Worm (Caenorhabditis elegans) whole organism, mixed stage, embryonic: ENCODE measurements around the gene srd-21.

Experiments
- M03D4.4 ChIP-seq: sonication (generic microtip); optimal IDR thresholded peaks from 2 replicates; lab custom pipeline; 2017; ENCODE audit warnings: mild to moderate bottlenecking, missing genetic modification characterization, missing compliant biosample characterization
- bed-3 ChIP-seq: fragments of 200-800 bp; sonication (Bioruptor generic); optimal IDR thresholded peaks from 3 replicates; lab custom pipeline; 2018; ENCODE audit warnings: mild to moderate bottlenecking, missing genetic modification characterization, moderate library complexity, missing compliant biosample characterization
- blmp-1 ChIP-seq: fragments of 150-350 bp; optimal IDR thresholded peaks from 2 replicates; lab custom pipeline; 2014; ENCODE audit warnings: missing biosample characterization, missing genetic modification characterization
- ceh-39 ChIP-seq: fragments of 150-350 bp; optimal IDR thresholded peaks from 2 replicates; lab custom pipeline; 2014; ENCODE audit warnings: missing biosample characterization, missing genetic modification characterization
- ceh-43 ChIP-seq: fragments of 200-800 bp; sonication (Bioruptor generic); optimal IDR thresholded peaks from 2 replicates; lab custom pipeline; 2018; ENCODE audit warnings: mild to moderate bottlenecking, missing genetic modification characterization, moderate library complexity, missing compliant biosample characterization
- ceh-83 ChIP-seq: fragments of 200-800 bp; sonication (Bioruptor generic); optimal IDR thresholded peaks from 2 replicates; lab custom pipeline; 2018; ENCODE audit warnings: mild to moderate bottlenecking, missing genetic modification characterization, missing compliant biosample characterization
- ces-1 ChIP-seq: fragments of 150-350 bp; optimal IDR thresholded peaks from 2 replicates; lab custom pipeline; 2014; ENCODE audit warnings: missing biosample characterization, missing genetic modification reagents, missing genetic modification characterization
- cnd-1 ChIP-seq: fragments of 200-800 bp; sonication (Bioruptor generic); optimal IDR thresholded peaks from 2 replicates; lab custom pipeline; 2018; ENCODE audit warnings: mild to moderate bottlenecking, missing genetic modification characterization, missing compliant biosample characterization
- drap-1 ChIP-seq: fragments of 200-800 bp; sonication (Bioruptor generic); optimal IDR thresholded peaks from 3 replicates; lab custom pipeline; 2018; ENCODE audit warnings: mild to moderate bottlenecking, missing genetic modification characterization, missing compliant biosample characterization
- elt-1 ChIP-seq: sonication (generic microtip); optimal IDR thresholded peaks from 2 replicates; lab custom pipeline; 2017; ENCODE audit warnings: missing genetic modification characterization, mild to moderate bottlenecking, missing compliant biosample characterization, antibody characterized with exemption, moderate library complexity, borderline replicate concordance; ENCODE audit not compliant: insufficient read depth
- elt-3 ChIP-seq: fragments of 150-350 bp; optimal IDR thresholded peaks from 2 replicates; lab custom pipeline; 2014; ENCODE audit warnings: missing biosample characterization, missing genetic modification characterization
- flh-1 ChIP-seq: fragments of 200-800 bp; sonication (Bioruptor generic); optimal IDR thresholded peaks from 2 replicates; lab custom pipeline; 2018; ENCODE audit warnings: mild to moderate bottlenecking, missing genetic modification characterization, moderate library complexity, missing compliant biosample characterization
- ham-2 ChIP-seq: fragments of 200-800 bp; sonication (Bioruptor generic); optimal IDR thresholded peaks from 2 replicates; lab custom pipeline; 2018; ENCODE audit warnings: mild to moderate bottlenecking, missing genetic modification characterization, missing compliant biosample characterization
- hlh-1 ChIP-seq: fragments of 150-350 bp; optimal IDR thresholded peaks from 2 replicates; lab custom pipeline; 2014; ENCODE audit warnings: missing biosample characterization, missing genetic modification reagents, missing genetic modification characterization
- lin-13 ChIP-seq: fragments of 150-350 bp; optimal IDR thresholded peaks from 2 replicates; lab custom pipeline; 2014; ENCODE audit warnings: missing biosample characterization, missing genetic modification characterization
- lsy-2 ChIP-seq: fragments of 150-350 bp; optimal IDR thresholded peaks from 2 replicates; lab custom pipeline; 2014; ENCODE audit warnings: missing biosample characterization, missing genetic modification characterization
- mab-5 ChIP-seq: fragments of 150-350 bp; optimal IDR thresholded peaks from 2 replicates; lab custom pipeline; 2014; ENCODE audit warnings: missing biosample characterization, missing genetic modification characterization
- mep-1 ChIP-seq: fragments of 150-350 bp; optimal IDR thresholded peaks from 2 replicates; lab custom pipeline; 2017; ENCODE audit warnings: missing biosample characterization, missing genetic modification reagents, missing genetic modification characterization, inconsistent platforms
- mls-2 ChIP-seq: sonication (generic microtip); optimal IDR thresholded peaks from 2 replicates; lab custom pipeline; 2016; ENCODE audit warnings: mild to moderate bottlenecking, missing genetic modification characterization, moderate library complexity, missing compliant biosample characterization
- nhr-2 ChIP-seq: fragments of 150-350 bp; optimal IDR thresholded peaks from 2 replicates; lab custom pipeline; 2014; ENCODE audit warnings: missing biosample characterization, missing genetic modification characterization
- nhr-237 ChIP-seq: fragments of 150-350 bp; optimal IDR thresholded peaks from 2 replicates; lab custom pipeline; 2014; ENCODE audit warnings: missing biosample characterization, missing genetic modification characterization
- nhr-28 ChIP-seq: fragments of 150-350 bp; optimal IDR thresholded peaks from 2 replicates; lab custom pipeline; 2014; ENCODE audit warnings: missing biosample characterization, missing genetic modification characterization
- nhr-76 ChIP-seq: sonication (generic microtip); optimal IDR thresholded peaks from 2 replicates; lab custom pipeline; 2017; ENCODE audit warnings: missing biosample characterization, missing genetic modification characterization
- pha-4 ChIP-seq: fragments of 150-350 bp; optimal IDR thresholded peaks from 2 replicates; lab custom pipeline; 2018; ENCODE audit warnings: missing biosample characterization, missing genetic modification reagents, missing genetic modification characterization
- sem-2 ChIP-seq: fragments of 200-800 bp; sonication (Bioruptor generic); optimal IDR thresholded peaks from 2 replicates; lab custom pipeline; 2018; ENCODE audit warnings: mild to moderate bottlenecking, missing genetic modification characterization, missing compliant biosample characterization
- snpc-4 ChIP-seq: fragments of 150-350 bp; optimal IDR thresholded peaks from 2 replicates; lab custom pipeline; 2014; ENCODE audit warnings: missing biosample characterization, missing genetic modification characterization
- tbx-8 ChIP-seq: fragments of 200-800 bp; sonication (Bioruptor generic); optimal IDR thresholded peaks from 2 replicates; lab custom pipeline; 2018; ENCODE audit warnings: mild to moderate bottlenecking, missing genetic modification characterization, moderate library complexity, missing compliant biosample characterization
- unc-120 ChIP-seq: sonication (generic microtip); optimal IDR thresholded peaks from 2 replicates; lab custom pipeline; 2017; ENCODE audit warnings: missing genetic modification characterization, missing compliant biosample characterization; ENCODE audit not compliant: poor library complexity, severe bottlenecking
- unc-39 ChIP-seq: fragments of 150-350 bp; optimal IDR thresholded peaks from 2 replicates; lab custom pipeline; 2014; ENCODE audit warnings: missing biosample characterization, missing genetic modification characterization
- unc-62 ChIP-seq: fragments of 150-350 bp; optimal IDR thresholded peaks from 2 replicates; lab custom pipeline; 2014; ENCODE audit warnings: missing biosample characterization, missing genetic modification reagents, missing genetic modification characterization
- zip-8 ChIP-seq: fragments of 150-350 bp; optimal IDR thresholded peaks from 2 replicates; lab custom pipeline; 2014; ENCODE audit warnings: missing biosample characterization, missing genetic modification characterization
- ztf-11 ChIP-seq: fragments of 150-350 bp; optimal IDR thresholded peaks from 2 replicates; lab custom pipeline; 2014; ENCODE audit warnings: missing biosample characterization, missing genetic modification characterization

srd-21 gene

DNA sequence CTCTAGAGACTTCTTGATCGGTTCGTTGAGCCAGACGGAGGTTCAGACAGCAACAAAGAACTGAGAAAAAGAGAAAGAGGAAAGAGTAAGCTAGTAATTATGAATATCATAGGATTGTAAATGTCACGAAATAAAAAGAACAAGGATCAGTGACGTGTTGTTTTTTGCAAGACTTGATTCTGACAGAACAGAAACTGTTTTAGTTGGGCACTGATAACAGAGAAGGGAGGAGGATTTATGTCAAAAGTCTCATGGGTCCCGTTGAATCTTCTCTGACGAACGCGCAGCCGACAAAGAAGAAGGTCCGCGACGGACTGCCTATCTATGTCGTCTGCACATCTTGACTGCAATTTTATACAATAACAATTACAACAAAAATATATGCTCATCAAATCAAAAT, 29.1 kb upstream of the srd-21 start, which contains the start of gene T03E6.9:
Gene T03E6.9 (minus strand): TSS at position 101 of the 400 bp plus-strand sequence.
- TF ChIP-seq mls-2 = no peak
- no peak for TF ChIP-seq unc-62
- TF ChIP-seq M03D4.4 (tag; lab: Kevin White, UChicago) = no peak
- TF ChIP-seq ceh-39 = no peak
- no peak for TF ChIP-seq nhr-28 (tag; lab: Kevin White, UChicago)
- no peak for TF ChIP-seq hlh-1 (tag; lab: Kevin White, UChicago)
- TF ChIP-seq mab-5 (tag; lab: Kevin White, UChicago) = no peak
- TF ChIP-seq nhr-76 (tag; lab: Kevin White, UChicago) = no peak
- no peak for TF ChIP-seq zip-8 (tag; lab: Kevin White, UChicago)
- no peak for TF ChIP-seq lsy-2 (tag; lab: Kevin White, UChicago)
- no peak for TF ChIP-seq nhr-2 (tag; lab: Kevin White, UChicago)
- TF ChIP-seq tbx-8 (GFP tag; lab: Kevin White, UChicago) = no peak
- TF ChIP-seq unc-120 = no peak
- TF ChIP-seq lin-13 (tag; lab: Kevin White, UChicago) = no peak

DNA sequence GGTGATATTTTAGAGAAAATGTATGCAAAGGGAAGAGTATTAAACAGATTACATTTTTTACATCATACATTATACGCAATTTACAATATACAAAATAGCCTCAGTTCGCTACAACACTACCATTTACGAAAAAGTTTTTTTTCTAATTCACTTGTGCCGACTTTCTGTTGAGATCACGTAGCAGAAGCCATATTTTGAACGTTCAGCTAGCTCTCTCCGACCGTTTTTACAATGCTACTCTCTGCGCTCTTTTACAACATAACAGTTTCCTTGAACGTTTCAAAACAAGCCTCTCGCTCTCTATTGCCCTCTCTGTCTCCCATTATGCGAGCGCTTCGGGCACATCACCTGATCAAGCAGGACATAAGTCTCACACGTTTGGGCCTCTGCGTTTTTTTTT, 26.6 kb upstream of the srd-21 start, which contains the start of gene T03E6.8:
Gene T03E6.8 (minus strand): TSS at position 101 of the 400 bp plus-strand sequence.
- TF ChIP-seq ceh-83 (GFP tag; lab: Kevin White, UChicago) = no peak
- TF ChIP-seq elt-3 (tag; lab: Kevin White, UChicago) = no peak
- no peak for TF ChIP-seq bed-3 (GFP tag; lab: Kevin White, UChicago)
- no peak for TF ChIP-seq M03D4.4 (tag; lab: Kevin White, UChicago)
- no peak for TF ChIP-seq mls-2
- TF ChIP-seq sem-2 (GFP tag; lab: Kevin White, UChicago) = no peak
- no peak for TF ChIP-seq unc-120
- TF ChIP-seq blmp-1 = no peak
- no peak for TF ChIP-seq flh-1 (GFP tag; lab: Kevin White, UChicago)
- no peak for TF ChIP-seq elt-1 (tag; lab: Kevin White, UChicago)
- TF ChIP-seq ham-2 (GFP tag; lab: Kevin White, UChicago) = no peak
- no peak for TF ChIP-seq ztf-11 (tag; lab: Kevin White, UChicago)
- TF ChIP-seq drap-1 = no peak
- no peak for TF ChIP-seq cnd-1
- no peak for TF ChIP-seq nhr-237 (tag; lab: Kevin White, UChicago)
- no peak for TF ChIP-seq pha-4 (tag; lab: Kevin White, UChicago)
- TF ChIP-seq nhr-2 (tag; lab: Kevin White, UChicago) = no peak
- TF ChIP-seq nhr-28 (tag; lab: Kevin White, UChicago) = no peak
- no peak for TF ChIP-seq ceh-43 (GFP tag; lab: Kevin White, UChicago)
- no peak for TF ChIP-seq hlh-1 (tag; lab: Kevin White, UChicago)
- TF ChIP-seq, all 35 proteins: peak for 0

ce11 chrV:16604301-16604700, 25.4 kb upstream of the srd-21 start:
- no peak for TF ChIP-seq ceh-39
- no peak for TF ChIP-seq nhr-237 (tag; lab: Kevin White, UChicago)
- TF ChIP-seq lsy-2 (tag; lab: Kevin White, UChicago) = no peak
- no peak for TF ChIP-seq bed-3 (GFP tag; lab: Kevin White, UChicago)
- no peak for TF ChIP-seq ceh-43 (GFP tag; lab: Kevin White, UChicago)
- no peak for TF ChIP-seq lin-13 (tag; lab: Kevin White, UChicago)
- no peak for TF ChIP-seq mep-1 (tag; lab: Kevin White, UChicago)
- TF ChIP-seq snpc-4 = no peak
- no peak for TF ChIP-seq pha-4 (tag; lab: Kevin White, UChicago)
- TF ChIP-seq blmp-1 = no peak
- no peak for TF ChIP-seq tbx-8 (GFP tag; lab: Kevin White, UChicago)
- no peak for TF ChIP-seq mls-2
- no peak for TF ChIP-seq elt-3 (tag; lab: Kevin White, UChicago)
- no peak for TF ChIP-seq mab-5 (tag; lab: Kevin White, UChicago)

DNA sequence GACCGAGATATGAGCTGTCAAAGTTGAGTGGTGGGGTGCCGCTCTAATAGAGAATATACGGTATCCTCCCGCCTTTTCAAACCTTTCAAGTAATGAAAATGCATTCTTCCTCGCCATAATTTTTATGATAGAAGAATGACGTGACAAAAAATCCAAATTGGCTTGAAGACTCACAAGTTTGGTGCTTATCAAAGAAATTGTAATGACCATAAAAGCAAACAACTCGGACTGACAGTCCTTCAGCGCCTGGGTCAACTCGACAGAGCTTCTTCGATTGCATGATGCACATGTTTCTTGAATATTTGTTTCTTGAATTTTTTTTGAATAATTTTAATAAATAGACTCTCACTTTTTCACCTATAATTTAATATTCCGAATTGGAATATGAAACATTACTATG, 24.2 kb upstream of the srd-21 start:
- no peak for TF ChIP-seq nhr-76 (tag; lab: Kevin White, UChicago)
- TF ChIP-seq M03D4.4 (tag; lab: Kevin White, UChicago) = no peak
- TF ChIP-seq nhr-28 (tag; lab: Kevin White, UChicago) = no peak
- no peak for TF ChIP-seq snpc-4
- no peak for TF ChIP-seq sem-2 (GFP tag; lab: Kevin White, UChicago)
- TF ChIP-seq nhr-237 (tag; lab: Kevin White, UChicago) = no peak
- no peak for TF ChIP-seq tbx-8 (GFP tag; lab: Kevin White, UChicago)
- no peak for TF ChIP-seq mep-1 (tag; lab: Kevin White, UChicago)
- TF ChIP-seq ces-1 (GFP tag; lab: Kevin White, UChicago) = no peak
- no peak for TF ChIP-seq mab-5 (tag; lab: Kevin White, UChicago)
- TF ChIP-seq blmp-1 = no peak
- TF ChIP-seq drap-1 = no peak
- TF ChIP-seq pha-4 (tag; lab: Kevin White, UChicago) = no peak
- no peak for TF ChIP-seq ztf-11 (tag; lab: Kevin White, UChicago)
- no peak for TF ChIP-seq elt-1 (tag; lab: Kevin White, UChicago)
- no peak for TF ChIP-seq lin-13 (tag; lab: Kevin White, UChicago)
- TF ChIP-seq ceh-39 = no peak
- no peak for TF ChIP-seq flh-1 (GFP tag; lab: Kevin White, UChicago)
- TF ChIP-seq zip-8 (tag; lab: Kevin White, UChicago) = no peak
- no peak for TF ChIP-seq unc-39 (tag; lab: Kevin White, UChicago)
